Fruit fly (Drosophila melanogaster): ENCODE measurements around the gene CG34426.

CG34426 gene

DNA sequence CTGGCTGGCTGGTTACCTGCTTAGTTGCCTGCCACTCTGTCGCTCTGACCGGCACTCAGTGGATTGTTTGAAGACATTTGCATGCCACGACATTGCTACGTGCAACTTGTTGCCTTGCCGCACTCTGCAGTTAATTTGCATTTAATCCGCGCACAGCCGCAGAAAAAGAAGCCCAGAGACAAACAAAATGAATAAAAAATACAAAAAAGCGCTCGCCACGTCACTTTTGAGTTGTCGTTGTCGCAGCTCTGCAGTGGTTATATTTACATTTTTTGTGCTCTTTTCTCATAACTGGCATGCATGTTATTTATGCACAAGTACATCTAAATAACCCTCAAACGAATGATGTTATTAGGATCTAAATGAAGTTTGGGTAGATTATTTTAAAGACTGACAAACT is 19.0 kb upstream of the CG34426 start:
- TF ChIP-seq Drgx (GFP tag; IDR thresholded peaks at IDR 0.05) (0 out of 2 replicates have a peak, but pooled peaks have one; percentile 16), nom (GFP tag; optimal IDR thresholded peaks at IDR 0.05) (peak; percentile 5), bsh (GFP tag; optimal IDR thresholded peaks at IDR 0.05) (peak in 1 of 2 experiments; percentile 24), crc (GFP tag; optimal IDR thresholded peaks at IDR 0.05) (no peak)

DNA sequence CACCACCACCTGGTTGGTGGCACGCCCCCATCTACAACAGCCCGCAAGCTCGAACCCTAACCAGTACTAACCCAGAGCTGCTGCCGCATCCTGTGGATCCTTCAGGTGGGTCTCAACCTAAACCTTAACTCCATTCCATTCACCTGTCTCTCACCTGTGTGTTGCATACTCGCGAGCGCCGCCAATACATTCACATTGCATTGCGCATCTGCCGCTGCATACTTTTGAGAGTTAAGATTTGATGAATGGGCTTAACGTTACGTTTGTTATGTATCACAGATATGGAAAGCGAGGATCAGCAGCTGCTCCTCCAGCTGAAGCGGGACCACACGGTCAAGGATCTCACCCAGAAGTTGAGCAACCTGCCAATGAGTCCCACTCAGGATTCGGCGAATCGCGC is 15.0 kb upstream of the CG34426 start:
- peak; percentile 85 for TF ChIP-seq CG8359 (GFP tag; optimal IDR thresholded peaks at IDR 0.05; ENCODE audit: borderline replicate concordance)
- TF ChIP-seq CG9437 (GFP tag; optimal IDR thresholded peaks at IDR 0.05) = peak; percentile 98
- no peak for TF ChIP-seq CG5180 (GFP tag; optimal IDR thresholded peaks at IDR 0.05)
- peak; percentile 14 for TF ChIP-seq CG15514 (GFP tag; optimal IDR thresholded peaks at IDR 0.05)
- 0 out of 2 replicates have a peak, but pooled peaks have one; percentile 11 for TF ChIP-seq MBD-R2 (GFP tag; IDR thresholded peaks at IDR 0.05)

DNA sequence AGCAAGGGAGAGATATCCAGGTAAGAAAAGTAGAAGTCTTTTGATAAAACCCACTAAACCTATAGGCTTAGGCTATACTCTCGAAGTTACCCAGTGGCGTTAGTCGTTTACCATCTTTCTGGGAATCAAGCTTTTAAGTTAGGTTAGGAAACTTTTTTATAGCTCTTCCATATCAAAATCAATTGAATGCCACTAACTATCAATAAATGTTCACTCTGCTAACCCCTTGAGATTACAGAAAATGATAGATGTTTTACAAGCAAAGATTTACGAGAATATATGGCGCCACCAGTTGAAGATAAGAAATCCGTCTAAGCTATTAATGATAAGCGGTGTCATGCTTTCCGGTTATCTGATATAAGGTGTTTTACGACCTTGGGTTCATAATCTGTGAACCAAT is 14.6 kb upstream of the CG34426 start:
- TF ChIP-seq grn (GFP tag; optimal IDR thresholded peaks at IDR 0.05) = peak; percentile 69
- no peak for TF ChIP-seq CG2889 (GFP tag; IDR thresholded peaks at IDR 0.05)
- peak; percentile 6 for TF ChIP-seq CG2678 (tag; optimal IDR thresholded peaks at IDR 0.05)
- no peak for TF ChIP-seq dmrt11E (tag; optimal IDR thresholded peaks at IDR 0.05)
- no peak for TF ChIP-seq Pdp1 (GFP tag; optimal IDR thresholded peaks at IDR 0.05)
- peak; percentile 40 for TF ChIP-seq sens (GFP tag)
- peak; percentile 44 for TF ChIP-seq sug (tag; optimal IDR thresholded peaks at IDR 0.05)
- TF ChIP-seq jigr1 (GFP tag; IDR thresholded peaks at IDR 0.05) = no peak
- no peak for TF ChIP-seq CG10209 (GFP tag; optimal IDR thresholded peaks at IDR 0.05)
- peak; percentile 33 for TF ChIP-seq mirr (GFP tag; optimal IDR thresholded peaks at IDR 0.05)
- peak; percentile 59 for TF ChIP-seq bigmax (GFP tag; optimal IDR thresholded peaks at IDR 0.05)
- TF ChIP-seq Trl (optimal IDR thresholded peaks at IDR 0.05) = no peak
- TF ChIP-seq Trl (GFP tag; optimal IDR thresholded peaks at IDR 0.05) = no peak
- TF ChIP-seq CG34376 (GFP tag; optimal IDR thresholded peaks at IDR 0.05) = peak; percentile 84
- TF ChIP-seq org-1 (GFP tag; optimal IDR thresholded peaks at IDR 0.05) = no peak
- TF ChIP-seq Hr78 (GFP tag; optimal IDR thresholded peaks at IDR 0.05) = peak in 1 of 2 experiments; percentile 13
- no peak for TF ChIP-seq dmrt99B (tag; optimal IDR thresholded peaks at IDR 0.05)
- TF ChIP-seq exex (tag; optimal IDR thresholded peaks at IDR 0.05) = peak; percentile 94
- TF ChIP-seq CG14965 (GFP tag; optimal IDR thresholded peaks at IDR 0.05; ENCODE audit: borderline replicate concordance) = no peak
- TF ChIP-seq CG14860 (GFP tag; IDR thresholded peaks at IDR 0.05; ENCODE audit: partially characterized antibody) = no peak

DNA sequence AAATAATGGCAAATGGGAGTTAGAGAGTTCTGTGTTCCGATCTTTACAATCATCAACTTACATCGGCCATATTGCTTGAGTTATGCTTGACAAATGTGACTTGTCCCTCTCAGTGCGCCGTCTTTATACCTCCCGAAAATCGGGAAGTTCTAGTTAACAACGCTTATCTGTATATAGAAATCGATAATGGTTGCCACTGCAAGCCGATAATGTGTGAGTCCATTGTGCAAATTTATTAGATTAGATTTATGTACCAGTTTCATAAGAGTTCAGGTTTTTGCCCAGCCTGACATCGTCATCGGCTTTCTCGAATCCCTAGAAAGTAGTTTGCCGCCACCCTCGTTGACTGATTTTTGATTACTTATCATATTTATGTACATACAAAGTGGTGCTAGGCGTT is 13.8 kb upstream of the CG34426 start, which contains the start of gene Acbp5:
Gene Acbp5 (minus strand): TSS at position 101 of the 400 bp plus-strand sequence.
- TF ChIP-seq CG14014 (GFP tag; IDR thresholded peaks at IDR 0.05) (no peak), Pdp1 (GFP tag; optimal IDR thresholded peaks at IDR 0.05) (peak in 1 of 2 experiments; percentile 5), exex (tag; optimal IDR thresholded peaks at IDR 0.05) (peak; percentile 53)

DNA sequence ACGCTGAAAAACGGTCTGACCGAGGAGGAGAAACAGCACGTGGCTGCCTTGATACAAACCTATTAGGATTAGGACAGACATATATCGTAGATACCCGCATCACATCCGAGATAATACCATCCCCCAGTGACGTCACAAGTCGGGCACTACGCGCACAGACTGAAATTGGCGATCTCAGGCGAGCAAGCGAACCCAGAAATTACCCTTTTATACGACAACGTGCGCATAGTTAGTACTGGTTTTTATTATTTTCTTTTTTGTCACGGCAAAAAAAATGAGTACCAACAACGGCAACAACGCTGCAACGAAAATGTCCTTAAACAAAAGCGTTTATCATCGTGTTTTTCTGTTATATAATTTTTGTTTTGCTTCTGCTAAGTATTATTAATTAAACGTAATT is 4.1 kb upstream of the CG34426 start:
- TF ChIP-seq CG7271 (tag; optimal IDR thresholded peaks at IDR 0.05) (no peak), CG2199 (GFP tag; IDR thresholded peaks at IDR 0.05) (peak; percentile 93), HLHmδ (GFP tag; optimal IDR thresholded peaks at IDR 0.05) (no peak), CG10543 (GFP tag; optimal IDR thresholded peaks at IDR 0.05) (no peak), CG15514 (GFP tag; optimal IDR thresholded peaks at IDR 0.05) (no peak), Pdp1 (GFP tag; optimal IDR thresholded peaks at IDR 0.05) (peak in 1 of 2 experiments; percentile 67), Max (GFP tag; optimal IDR thresholded peaks at IDR 0.05) (no peak), CG11456 (GFP tag; IDR thresholded peaks at IDR 0.05) (no peak)

Data from whole organism, embryonic.